Fruit fly (Drosophila melanogaster) whole organism, embryonic: ENCODE measurements around the gene scaf6.
A peak's percentile ranks its signal among the peaks of the same experiment; 100 is the strongest.

Experiments
- CG11247 ChIP-seq: fragments of 200-800 bp; sonication (Bioruptor generic); IDR thresholded peaks from 2 replicates; pipeline ENCODE4 v1.3.6; 2022; ENCODE audit warnings: missing biosample characterization, missing genetic modification characterization
- CG11398 ChIP-seq: fragments of 200-800 bp; sonication (Bioruptor generic); optimal IDR thresholded peaks from 2 replicates; lab custom pipeline; 2016; ENCODE audit warnings: missing biosample characterization, missing genetic modification characterization
- CG12071 ChIP-seq: fragments of 200-800 bp; sonication (Bioruptor generic); optimal IDR thresholded peaks from 3 replicates; lab custom pipeline; 2018; ENCODE audit warnings: missing biosample characterization, mild to moderate bottlenecking, missing genetic modification characterization
- CG12391 ChIP-seq: fragments of 200-800 bp; sonication (Bioruptor generic); optimal IDR thresholded peaks from 3 replicates; lab custom pipeline; 2018; ENCODE audit warnings: missing biosample characterization, mild to moderate bottlenecking, missing genetic modification characterization, moderate library complexity
- CG13287 ChIP-seq: fragments of 200-800 bp; sonication (Bioruptor generic); IDR thresholded peaks from 2 replicates; pipeline ENCODE4 v1.3.6; 2022; ENCODE audit warnings: missing biosample characterization, missing genetic modification characterization; ENCODE audit not compliant: partially characterized antibody
- CG13894 ChIP-seq: fragments of 200-800 bp; sonication (Bioruptor generic); optimal IDR thresholded peaks from 3 replicates; lab custom pipeline; 2018; ENCODE audit warnings: missing biosample characterization, mild to moderate bottlenecking, missing genetic modification characterization, moderate library complexity
- CG14441 ChIP-seq: fragments of 200-800 bp; sonication (Bioruptor generic); IDR thresholded peaks from 2 replicates; pipeline ENCODE4 v1.3.6; 2022; ENCODE audit warnings: missing biosample characterization, missing genetic modification characterization
- CG15479 ChIP-seq: fragments of 200-800 bp; sonication (Bioruptor generic); optimal IDR thresholded peaks from 3 replicates; lab custom pipeline; 2019; ENCODE audit warnings: missing biosample characterization, mild to moderate bottlenecking, missing genetic modification characterization, moderate library complexity
- CG15514 ChIP-seq: fragments of 200-800 bp; sonication (Bioruptor generic); optimal IDR thresholded peaks from 3 replicates; lab custom pipeline; 2017; ENCODE audit warnings: missing biosample characterization, missing genetic modification characterization, mild to moderate bottlenecking, moderate library complexity, missing genetic modification reagents
- CG16779 ChIP-seq: fragments of 200-800 bp; sonication (Bioruptor generic); IDR thresholded peaks from 2 replicates; pipeline ENCODE4 v1.3.6; 2022; ENCODE audit warnings: missing biosample characterization, missing genetic modification characterization
- CG18011 ChIP-seq: fragments of 200-800 bp; sonication (Bioruptor generic); optimal IDR thresholded peaks from 2 replicates; lab custom pipeline; 2017; ENCODE audit warnings: missing biosample characterization, missing genetic modification characterization, mild to moderate bottlenecking, moderate library complexity, missing genotype
- CG2678 ChIP-seq: fragments of 200-800 bp; sonication (Bioruptor generic); optimal IDR thresholded peaks from 3 replicates; lab custom pipeline; 2019; ENCODE audit warnings: missing biosample characterization, mild to moderate bottlenecking, missing genetic modification characterization, moderate library complexity
- CG32772 ChIP-seq: fragments of 200-800 bp; sonication (Bioruptor generic); IDR thresholded peaks from 2 replicates; pipeline ENCODE4 v1.3.6; 2022; ENCODE audit warnings: missing biosample characterization, missing genetic modification characterization
- CG3407 ChIP-seq: fragments of 200-800 bp; sonication (Bioruptor generic); optimal IDR thresholded peaks from 2 replicates; lab custom pipeline; 2018; ENCODE audit warnings: missing biosample characterization, mild to moderate bottlenecking, missing genetic modification characterization
- CG34376 ChIP-seq: fragments of 200-800 bp; sonication (Bioruptor generic); optimal IDR thresholded peaks from 2 replicates; lab custom pipeline; 2018; ENCODE audit warnings: missing biosample characterization, mild to moderate bottlenecking, missing genetic modification characterization
- CG6254 ChIP-seq: fragments of 200-800 bp; sonication (Bioruptor generic); optimal IDR thresholded peaks from 3 replicates; lab custom pipeline; 2017; ENCODE audit warnings: mild to moderate bottlenecking, missing biosample characterization, missing genetic modification reagents, missing genetic modification characterization
- CG6791 ChIP-seq: fragments of 200-800 bp; sonication (Bioruptor generic); IDR thresholded peaks from 3 replicates; pipeline ENCODE4 v1.3.6; 2022; ENCODE audit warnings: missing biosample characterization, missing genetic modification characterization; ENCODE audit not compliant: partially characterized antibody
- CG7357 ChIP-seq: fragments of 200-800 bp; sonication (Bioruptor generic); IDR thresholded peaks from 3 replicates; pipeline ENCODE4 v1.3.6; 2022; ENCODE audit warnings: missing biosample characterization, missing genetic modification characterization
- CG9437 ChIP-seq: fragments of 200-800 bp; sonication (Bioruptor generic); optimal IDR thresholded peaks from 2 replicates; lab custom pipeline; 2018; ENCODE audit warnings: missing biosample characterization, mild to moderate bottlenecking, missing genetic modification characterization
- CG9876 ChIP-seq: fragments of 200-800 bp; sonication (Bioruptor generic); optimal IDR thresholded peaks from 2 replicates; lab custom pipeline; 2016; ENCODE audit warnings: missing biosample characterization, missing genetic modification characterization
- Chrac-16 ChIP-seq: fragments of 200-800 bp; sonication (Bioruptor generic); optimal IDR thresholded peaks from 3 replicates; lab custom pipeline; 2016; ENCODE audit warnings: missing biosample characterization, missing genetic modification characterization
- Deaf1 ChIP-seq: fragments of 200-800 bp; optimal IDR thresholded peaks from 3 replicates; lab custom pipeline; 2019; ENCODE audit warnings: missing biosample characterization, mild to moderate bottlenecking, missing genetic modification characterization, moderate library complexity
- Dip2 ChIP-seq: fragments of 200-800 bp; sonication (Bioruptor generic); IDR thresholded peaks from 2 replicates; pipeline ENCODE4 v1.3.6; 2022; ENCODE audit warnings: missing biosample characterization, missing genetic modification characterization
- Ets65A ChIP-seq: fragments of 200-800 bp; sonication (Bioruptor generic); peaks from one replicate; lab custom pipeline; 2016; ENCODE audit warnings: missing biosample characterization, missing genetic modification characterization
- Gug ChIP-seq: fragments of 200-800 bp; sonication (Bioruptor generic); IDR thresholded peaks from 4 replicates; pipeline ENCODE4 v1.3.6; 2022; ENCODE audit warnings: missing biosample characterization, missing genetic modification characterization
- HLHmδ ChIP-seq: fragments of 200-800 bp; sonication (Bioruptor generic); optimal IDR thresholded peaks from 2 replicates; lab custom pipeline; 2018; ENCODE audit warnings: missing biosample characterization, mild to moderate bottlenecking, missing genetic modification characterization, moderate library complexity
- Hey ChIP-seq: fragments of 200-800 bp; sonication (Bioruptor generic); optimal IDR thresholded peaks from 3 replicates; lab custom pipeline; 2018; ENCODE audit warnings: missing biosample characterization, mild to moderate bottlenecking, missing genetic modification characterization
- Hr78 ChIP-seq, 2 experiments: fragments of 200-800 bp in 1 of 2; fragments of >200 bp in 1 of 2; sonication (Bioruptor generic) in 1 of 2; optimal IDR thresholded peaks; 2 replicates each; lab custom pipeline; 2017 to 2019; ENCODE audit warnings: missing biosample characterization in 2 of 2, missing genetic modification characterization in 2 of 2, mild to moderate bottlenecking in 1 of 2, moderate library complexity in 1 of 2
- Hsf ChIP-seq: fragments of 200-800 bp; sonication (Bioruptor generic); optimal IDR thresholded peaks from 3 replicates; lab custom pipeline; 2016; ENCODE audit warnings: missing biosample characterization, missing genetic modification characterization
- Lpt ChIP-seq: fragments of >200 bp; optimal IDR thresholded peaks from 2 replicates; lab custom pipeline; 2018; ENCODE audit warnings: missing biosample characterization, missing genetic modification characterization
- NC2α ChIP-seq: fragments of 200-800 bp; sonication (Bioruptor generic); optimal IDR thresholded peaks from 2 replicates; lab custom pipeline; 2016; ENCODE audit warnings: missing biosample characterization, missing genetic modification characterization
- NFAT ChIP-seq: fragments of 200-800 bp; sonication (Bioruptor generic); IDR thresholded peaks from 2 replicates; pipeline ENCODE4 v1.3.6; 2022; ENCODE audit warnings: missing biosample characterization, missing genetic modification characterization
- Oli ChIP-seq: fragments of 200-800 bp; sonication (Bioruptor generic); optimal IDR thresholded peaks from 2 replicates; lab custom pipeline; 2018; ENCODE audit warnings: missing biosample characterization, mild to moderate bottlenecking, missing genetic modification characterization, moderate library complexity
- Rx ChIP-seq: fragments of 200-800 bp; sonication (Bioruptor generic); IDR thresholded peaks from 2 replicates; pipeline ENCODE4 v1.3.6; 2022; ENCODE audit warnings: missing biosample characterization, missing genetic modification characterization
- TFAM ChIP-seq: fragments of 200-800 bp; sonication (Bioruptor generic); optimal IDR thresholded peaks from 2 replicates; lab custom pipeline; 2017; ENCODE audit warnings: missing biosample characterization, missing genetic modification characterization, inconsistent platforms
- amos ChIP-seq: fragments of 200-800 bp; sonication (Bioruptor generic); IDR thresholded peaks from 2 replicates; pipeline ENCODE4 v1.3.6; 2022; ENCODE audit warnings: missing biosample characterization, missing genetic modification characterization; ENCODE audit not compliant: partially characterized antibody
- ap ChIP-seq: fragments of 200-800 bp; sonication (Bioruptor generic); IDR thresholded peaks from 2 replicates; pipeline ENCODE4 v1.3.6; 2022; ENCODE audit warnings: missing biosample characterization, missing genetic modification characterization
- caup ChIP-seq: fragments of 200-800 bp; sonication (Bioruptor generic); optimal IDR thresholded peaks from 3 replicates; lab custom pipeline; 2017; ENCODE audit warnings: missing biosample characterization, mild to moderate bottlenecking, missing genetic modification characterization, moderate library complexity; ENCODE audit not compliant: severe bottlenecking
- danr ChIP-seq: fragments of 200-800 bp; sonication (Bioruptor generic); IDR thresholded peaks from 2 replicates; pipeline ENCODE4 v1.3.6; 2022; ENCODE audit warnings: missing biosample characterization, missing genetic modification characterization
- en ChIP-seq: fragments of 200-800 bp; sonication (Bioruptor generic); optimal IDR thresholded peaks from 2 replicates; lab custom pipeline; 2016; ENCODE audit warnings: missing biosample characterization, missing genetic modification characterization
- fd64A ChIP-seq: fragments of 200-800 bp; sonication (Bioruptor generic); optimal IDR thresholded peaks from 3 replicates; lab custom pipeline; 2018; ENCODE audit warnings: missing biosample characterization, mild to moderate bottlenecking, missing genetic modification characterization
- hbn ChIP-seq: fragments of 200-800 bp; sonication (Bioruptor generic); IDR thresholded peaks from 2 replicates; pipeline ENCODE4 v1.3.6; 2022; ENCODE audit warnings: missing biosample characterization, missing genetic modification characterization; ENCODE audit not compliant: partially characterized antibody
- ind ChIP-seq: fragments of 200-800 bp; sonication (Bioruptor generic); optimal IDR thresholded peaks from 3 replicates; lab custom pipeline; 2016; ENCODE audit warnings: missing biosample characterization, missing genetic modification characterization
- kah ChIP-seq: fragments of 200-800 bp; sonication (Bioruptor generic); optimal IDR thresholded peaks from 2 replicates; lab custom pipeline; 2018; ENCODE audit warnings: missing biosample characterization, mild to moderate bottlenecking, missing genetic modification characterization
- nmo ChIP-seq: fragments of 200-800 bp; sonication (Bioruptor generic); optimal IDR thresholded peaks from 2 replicates; lab custom pipeline; 2018; ENCODE audit warnings: missing biosample characterization, mild to moderate bottlenecking, missing genetic modification characterization, moderate library complexity
- pan ChIP-seq, 4 experiments: fragments of >200 bp in 3 of 4; fragments of 200-800 bp in 1 of 4; sonication (Bioruptor generic) in 1 of 4; optimal IDR thresholded peaks in 3 of 4; IDR thresholded peaks in 1 of 4; 2 replicates each; pipeline versions ENCODE4 v1.3.6 to Lab custom; 2017 to 2022; ENCODE audit warnings: missing biosample characterization in 2 of 4, missing genetic modification characterization in 2 of 4, mixed read lengths in 1 of 4
- pum ChIP-seq: fragments of 200-800 bp; sonication (Bioruptor generic); optimal IDR thresholded peaks from 2 replicates; lab custom pipeline; 2016; ENCODE audit warnings: missing biosample characterization, missing genetic modification characterization
- pzg ChIP-seq: fragments of 200-800 bp; sonication (Bioruptor generic); optimal IDR thresholded peaks from 3 replicates; lab custom pipeline; 2018; ENCODE audit warnings: missing biosample characterization, mild to moderate bottlenecking, missing genetic modification characterization, moderate library complexity
- stc ChIP-seq: fragments of 200-800 bp; sonication (Bioruptor generic); IDR thresholded peaks from 2 replicates; pipeline ENCODE4 v1.3.6; 2022; ENCODE audit warnings: missing biosample characterization, missing genetic modification characterization

The scaf6 gene

DNA sequence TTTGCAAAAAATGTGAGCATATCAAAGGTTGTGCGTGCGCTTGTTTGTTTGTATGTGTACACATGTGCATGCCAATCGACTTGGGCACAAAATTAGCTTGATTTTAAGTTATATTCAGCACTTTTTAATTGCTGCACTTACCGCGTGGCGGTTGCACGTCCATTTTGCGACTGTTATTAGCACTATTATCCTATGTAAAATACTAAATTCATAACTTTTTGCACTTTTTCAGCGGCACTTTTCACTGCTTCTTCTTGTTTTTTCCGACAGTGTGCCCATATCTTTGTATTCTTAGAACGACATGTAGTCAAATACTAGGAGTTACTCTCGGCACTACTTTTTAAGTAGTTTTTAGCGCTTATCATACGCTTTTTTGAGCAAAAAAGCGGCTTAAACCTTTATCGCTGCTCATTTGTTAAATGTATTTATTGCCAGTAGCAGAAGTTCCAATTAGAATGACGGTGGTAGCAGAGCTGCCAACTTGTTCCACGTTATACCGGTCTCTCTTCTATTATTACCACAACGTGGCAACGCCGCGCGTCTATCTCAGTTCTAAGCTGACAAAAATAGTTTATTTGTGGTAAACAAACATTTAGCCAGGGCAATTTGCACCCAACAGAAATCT, at the start of gene scaf6, which contains the start of gene Papst2 (continued):
- no peak for TF ChIP-seq NFAT (GFP tag; lab: Robert Waterston, UW)
- no peak for TF ChIP-seq Ets65A
- no peak for TF ChIP-seq ind (GFP tag; lab: Kevin White, UChicago)
- no peak for TF ChIP-seq CG6791 (GFP tag; lab: Robert Waterston, UW)
- TF ChIP-seq amos (GFP tag; lab: Robert Waterston, UW), result no peak
- TF ChIP-seq HLHmδ, result no peak
- TF ChIP-seq CG7357 (GFP tag; lab: Robert Waterston, UW), result no peak
- TF ChIP-seq hbn, result no peak
- TF ChIP-seq CG11398 (GFP tag; lab: Kevin White, UChicago), result no peak
- TF ChIP-seq CG9876, result no peak
- TF ChIP-seq CG11247, result no peak
- TF ChIP-seq CG12071, result no peak
- TF ChIP-seq Hey, result no peak
- no peak for TF ChIP-seq Dip2 (GFP tag; lab: Robert Waterston, UW)
- no peak for TF ChIP-seq Gug (GFP tag; lab: Robert Waterston, UW)
- TF ChIP-seq pum (GFP tag; lab: Kevin White, UChicago), result peak; percentile 1
- no peak for TF ChIP-seq CG9437 (GFP tag; lab: Kevin White, UChicago)
- TF ChIP-seq Deaf1 (tag; lab: Kevin White, UChicago), result no peak
- TF ChIP-seq CG15479 (GFP tag; lab: Kevin White, UChicago), result no peak
- TF ChIP-seq ap (GFP tag; lab: Robert Waterston, UW), result no peak
- TF ChIP-seq CG12391 (tag; lab: Kevin White, UChicago), result no peak
- TF ChIP-seq nmo (GFP tag; lab: Kevin White, UChicago), result peak; percentile 65
- peak; percentile 55; the same call in 1 of the 2 replicates for TF ChIP-seq CG13287 (GFP tag; lab: Robert Waterston, UW)
- TF ChIP-seq stc (GFP tag; lab: Robert Waterston, UW), result no peak
- TF ChIP-seq CG3407, result no peak
- no peak for TF ChIP-seq CG16779 (GFP tag; lab: Robert Waterston, UW)
- no peak for TF ChIP-seq CG18011 (GFP tag; lab: Kevin White, UChicago)
- no peak for TF ChIP-seq en (GFP tag; lab: Kevin White, UChicago)
- no peak for TF ChIP-seq Hsf (GFP tag; lab: Kevin White, UChicago)
- TF ChIP-seq CG34376, result no peak
- no peak for TF ChIP-seq CG13894 (tag; lab: Kevin White, UChicago)
- peak; percentile 80 for TF ChIP-seq pzg
- TF ChIP-seq CG2678 (tag; lab: Kevin White, UChicago), result no peak
- no peak for TF ChIP-seq Oli
- no peak for TF ChIP-seq pan (optimal IDR thresholded peaks at IDR 0.05; lab: Kevin White, UChicago)
- no peak for TF ChIP-seq pan (GFP tag; optimal IDR thresholded peaks at IDR 0.05 in 1 of 2, IDR thresholded peaks at IDR 0.05 in 1 of 2)
- TF ChIP-seq Chrac-16 (GFP tag; lab: Kevin White, UChicago), result no peak
- no peak for TF ChIP-seq TFAM (GFP tag; lab: Kevin White, UChicago)
- TF ChIP-seq caup (GFP tag; lab: Kevin White, UChicago), result no peak
- no peak for TF ChIP-seq CG32772
- no peak for TF ChIP-seq Lpt
- TF ChIP-seq NC2α (GFP tag; lab: Kevin White, UChicago), result no peak
- no peak for TF ChIP-seq CG14441 (GFP tag; lab: Robert Waterston, UW)
- no peak for TF ChIP-seq Hr78 (GFP tag; optimal IDR thresholded peaks at IDR 0.05; lab: Kevin White, UChicago)
- TF ChIP-seq CG6254 (GFP tag; lab: Kevin White, UChicago), result no peak
- TF ChIP-seq Rx, result no peak
- no peak for TF ChIP-seq kah (GFP tag; lab: Kevin White, UChicago)
- peak; percentile 55 for TF ChIP-seq CG15514 (GFP tag; lab: Kevin White, UChicago)
- TF ChIP-seq fd64A (GFP tag; lab: Kevin White, UChicago), result no peak
- no peak for TF ChIP-seq danr (GFP tag; lab: Robert Waterston, UW)
